Worm (Caenorhabditis elegans): Measurements from ENCODE around the gene srd-45.

DNA sequence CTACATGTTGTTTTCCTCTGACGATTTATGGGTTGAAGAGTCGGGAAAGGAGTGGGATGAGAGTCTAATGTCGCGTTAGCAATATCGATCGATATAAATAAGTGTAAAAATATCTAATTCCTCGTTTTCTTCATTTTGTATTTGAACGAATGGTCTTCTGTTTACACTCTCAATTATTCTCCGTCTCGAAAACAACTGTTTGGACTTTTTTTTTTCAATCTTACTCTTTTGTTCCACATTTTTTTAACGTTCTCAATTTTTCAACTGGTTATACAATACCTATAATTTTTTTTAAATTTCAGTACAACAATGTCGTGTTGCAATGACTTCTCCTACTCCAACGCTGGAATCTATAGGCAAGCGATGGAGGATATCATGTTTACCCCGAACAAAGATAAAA, 7.4 kb upstream of the srd-45 start, which contains the start of gene F17A2.13:
- TF ChIP-seq nhr-25 (tag; optimal IDR thresholded peaks at IDR 0.05) (no peak), aly-2 (tag; optimal IDR thresholded peaks at IDR 0.05) (no peak), snpc-4 (tag; optimal IDR thresholded peaks at IDR 0.05) (no peak), ZK546.5 (tag; optimal IDR thresholded peaks at IDR 0.05) (no peak)
